Fruit fly (Drosophila melanogaster) whole organism: ENCODE measurements around the gene Ankle2.

Source experiments
- CG8478 ChIP-seq: fragments of >200 bp; optimal IDR thresholded peaks from 2 replicates; lab custom pipeline; 2018; ENCODE audit warnings: inconsistent platforms
- psq ChIP-seq: fragments of >200 bp; optimal IDR thresholded peaks from 2 replicates; lab custom pipeline; 2017
- usp ChIP-seq: fragments of >200 bp; optimal IDR thresholded peaks from 2 replicates; lab custom pipeline; 2017; ENCODE audit warnings: missing biosample characterization, missing genetic modification characterization, mixed read lengths

DNA sequence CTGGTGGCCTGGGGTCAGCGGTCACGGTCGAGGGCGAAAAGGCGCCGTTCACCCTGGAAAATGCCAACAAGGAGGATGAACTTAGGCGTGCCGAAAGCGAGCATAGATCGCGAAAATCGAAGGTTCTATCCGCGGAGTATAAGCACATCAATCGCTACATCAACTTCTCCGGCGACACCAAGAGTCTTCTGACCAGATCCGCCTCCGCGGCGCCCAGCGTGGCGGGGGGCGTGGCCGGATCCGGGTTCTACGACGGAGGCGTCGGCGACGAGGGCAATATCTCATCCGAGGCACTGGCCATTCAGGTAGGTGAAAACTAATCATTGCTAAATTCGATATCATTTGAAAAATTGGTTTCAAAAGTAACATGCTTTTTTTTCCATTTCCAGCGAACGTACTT lies 18.6 kb upstream of the Ankle2 start:
- TF ChIP-seq psq (lab: Kevin White, UChicago): no peak
- no peak for TF ChIP-seq usp (GFP tag; lab: Kevin White, UChicago)
- no peak for TF ChIP-seq CG8478 (lab: Kevin White, UChicago)
